Worm (Caenorhabditis elegans) whole organism, L4/young adult: ENCODE results near the gene Y69A2AR.1.

Experiments used
- W03F9.2 ChIP-seq: fragments of 150-350 bp; optimal IDR thresholded peaks from 2 replicates; lab custom pipeline; 2014; ENCODE audit warnings: missing biosample characterization, missing genetic modification characterization
- dao-5 ChIP-seq: sonication (generic microtip); optimal IDR thresholded peaks from 2 replicates; lab custom pipeline; 2016; ENCODE audit warnings: missing genotype, missing genetic modification characterization, moderate library complexity, missing compliant biosample characterization
- him-1 ChIP-seq: sonication (generic microtip); optimal IDR thresholded peaks from 2 replicates; lab custom pipeline; 2016; ENCODE audit warnings: missing genotype, missing genetic modification reagents, missing genetic modification characterization, missing compliant biosample characterization

Y69A2AR.1 gene

DNA sequence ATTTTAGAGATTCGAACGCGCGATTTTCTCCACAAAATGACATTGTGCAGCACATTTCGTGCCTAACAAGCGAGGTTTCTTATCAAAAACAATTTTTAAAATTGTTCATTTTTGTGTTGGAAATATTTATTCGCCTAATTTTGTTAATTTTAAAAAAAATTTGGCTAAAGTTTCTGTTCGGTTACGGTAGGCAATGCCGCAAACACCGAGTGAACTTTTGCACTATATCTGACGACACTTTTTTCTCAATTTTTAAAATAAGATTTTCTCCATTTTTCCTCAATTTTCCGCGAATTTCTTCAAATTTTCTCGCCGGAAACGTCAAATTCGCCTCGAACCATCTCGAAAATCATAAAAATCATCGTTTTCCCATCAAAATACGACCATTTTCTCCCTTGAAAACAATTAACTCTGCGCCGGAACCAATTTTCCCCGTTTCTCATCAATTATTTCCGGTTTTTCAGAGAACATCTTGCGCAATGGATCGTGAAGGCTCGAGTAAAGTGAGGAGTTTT lies at the start of gene Y69A2AR.1:
Gene Y69A2AR.1, plus strand, starts transcription at position 465 of the 515 bp plus-strand sequence.
- TF ChIP-seq him-1, result no peak
- no peak for TF ChIP-seq W03F9.2 (tag; lab: Kevin White, UChicago)
- no peak for TF ChIP-seq dao-5

DNA sequence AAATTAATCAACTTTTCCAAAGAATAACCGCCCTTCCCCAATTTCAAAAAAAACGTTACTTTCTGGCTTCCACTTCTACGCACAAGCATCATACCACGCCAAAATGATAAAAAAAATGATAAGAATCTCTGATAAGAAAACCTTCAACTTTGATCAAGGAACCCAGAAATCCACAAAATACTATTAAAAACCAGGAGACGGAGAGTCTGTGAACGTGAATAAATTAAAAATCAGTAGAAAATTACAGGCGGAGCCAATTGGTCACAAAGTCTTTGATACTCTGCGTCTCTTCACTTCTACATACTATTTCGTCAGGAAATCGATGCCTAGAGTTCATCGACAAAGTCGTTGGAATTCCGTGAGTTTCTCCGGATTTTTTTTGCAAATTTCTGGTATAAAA lies 48.2 kb upstream of the Y69A2AR.1 start, which contains the start of gene smf-3:
Gene smf-3, plus strand, starts transcription at position 259 of the 400 bp plus-strand sequence.
- TF ChIP-seq him-1 (no peak), W03F9.2 (tag; lab: Kevin White, UChicago) (no peak), dao-5 (no peak)

DNA sequence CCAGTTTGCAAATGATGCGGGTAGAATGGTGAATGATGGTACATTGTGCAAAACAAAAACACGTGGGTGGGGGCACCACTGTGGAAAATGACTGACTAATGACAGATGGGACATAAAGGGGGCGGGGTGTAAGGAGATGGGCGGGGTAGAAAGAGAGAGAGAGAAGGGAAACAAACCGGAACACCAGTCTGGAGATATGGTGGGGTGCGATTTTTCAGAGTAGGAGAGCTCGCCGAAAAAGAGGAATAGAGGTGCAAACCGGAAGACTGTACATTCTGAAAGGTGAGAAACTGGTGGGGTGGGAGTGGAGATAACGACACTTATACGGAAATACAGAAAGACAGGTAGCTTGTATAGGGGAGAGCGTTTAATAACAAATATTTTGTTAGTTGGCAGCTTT lies 38.7 kb upstream of the Y69A2AR.1 start, which contains the start of gene ngn-1:
Gene ngn-1, minus strand, starts transcription at position 101 of the 400 bp plus-strand sequence.
- TF ChIP-seq dao-5 (no peak), W03F9.2 (tag; lab: Kevin White, UChicago) (no peak), him-1 (no peak)

DNA sequence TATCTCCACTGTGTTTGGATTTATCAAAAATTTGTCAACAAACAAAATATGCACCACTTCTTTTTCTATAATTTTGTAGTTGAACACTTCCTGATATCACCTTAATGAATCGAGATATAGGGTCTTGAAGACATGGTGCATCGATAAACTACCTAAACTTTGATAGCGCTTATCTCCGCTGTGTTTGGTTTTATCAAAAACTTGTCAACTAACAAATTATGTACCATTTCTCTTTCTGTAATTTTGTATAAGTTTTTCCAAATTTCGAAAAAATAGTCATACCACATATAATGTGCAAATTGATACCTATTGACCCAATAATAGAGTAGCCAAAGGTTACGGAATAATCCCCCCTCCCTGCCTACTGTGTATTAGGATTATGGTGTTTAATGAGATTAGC lies 36.7 kb upstream of the Y69A2AR.1 start:
- TF ChIP-seq W03F9.2 (tag; lab: Kevin White, UChicago) (no peak), dao-5 (no peak), him-1 (no peak)

DNA sequence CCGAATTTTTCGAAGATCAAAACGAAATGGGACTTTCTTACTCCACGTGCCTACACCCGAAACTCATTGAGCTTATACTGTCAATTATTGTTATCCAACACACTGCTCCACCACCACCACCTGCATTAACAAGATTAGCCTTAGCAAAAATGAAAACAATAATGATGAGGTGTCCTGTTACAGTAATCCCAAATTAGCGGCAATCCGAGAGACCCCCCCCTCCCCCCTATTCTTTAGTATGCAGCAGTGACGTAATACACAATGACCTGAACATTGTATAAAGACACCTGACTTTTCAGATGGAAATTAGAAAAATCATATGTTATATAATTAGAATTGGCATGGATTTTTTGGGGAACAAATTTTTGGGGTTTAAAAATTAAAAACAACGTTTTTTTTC lies 31.9 kb upstream of the Y69A2AR.1 start:
- TF ChIP-seq W03F9.2 (tag; lab: Kevin White, UChicago) (no peak), dao-5 (no peak), him-1 (no peak)

DNA sequence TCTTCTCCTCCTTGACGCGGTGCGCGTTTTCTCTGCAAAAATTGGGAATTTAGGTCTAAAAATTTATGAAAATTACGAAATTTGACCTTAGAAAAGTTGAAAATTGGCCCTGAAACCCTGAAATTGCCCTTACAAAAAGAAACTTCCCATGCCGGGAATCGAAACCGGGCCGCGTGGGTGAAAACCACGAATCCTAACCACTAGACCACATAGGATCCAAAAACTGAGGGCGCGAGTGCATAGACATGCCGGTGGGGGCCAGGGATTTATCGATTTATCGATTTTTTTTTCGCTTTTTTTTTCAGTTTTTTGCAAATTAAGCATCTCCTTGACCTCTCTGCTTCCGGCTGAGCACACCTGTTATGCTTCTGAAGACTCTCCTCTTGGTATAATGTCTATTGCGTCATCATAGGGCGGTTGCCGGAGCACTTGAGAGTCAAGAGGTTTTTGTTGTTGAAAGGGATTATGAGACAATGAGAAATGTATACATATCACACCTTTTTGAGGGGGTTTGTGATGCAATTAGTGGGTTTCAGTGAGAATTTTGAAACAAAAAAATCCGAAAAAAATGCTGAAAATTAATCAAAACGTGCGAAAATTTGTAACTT lies 27.1 kb upstream of the Y69A2AR.1 start:
- TF ChIP-seq him-1, result no peak
- no peak for TF ChIP-seq dao-5
- TF ChIP-seq W03F9.2 (tag; lab: Kevin White, UChicago), result no peak

DNA sequence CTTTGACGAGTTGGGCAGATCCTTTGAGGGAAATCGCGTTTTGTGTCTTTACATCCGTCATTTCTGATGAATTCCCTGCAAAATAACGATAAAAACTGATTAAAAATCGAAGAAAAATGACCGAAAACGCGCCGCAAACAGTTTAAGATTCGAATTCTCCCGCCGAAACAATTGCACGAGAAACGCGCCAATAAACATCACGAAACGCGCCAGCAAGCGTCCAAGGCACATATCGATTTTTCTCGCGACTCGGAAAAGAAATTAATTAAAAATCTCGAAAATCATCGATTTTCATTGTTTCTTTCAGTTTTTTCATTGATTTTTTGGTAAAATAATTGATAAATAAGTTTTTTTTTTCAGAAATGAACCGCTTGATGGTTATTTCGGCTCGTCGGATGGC lies 25.9 kb upstream of the Y69A2AR.1 start, which contains the start of the genes mdf-2 and nduv-3:
Gene mdf-2, minus strand, starts transcription at position 176 of the 400 bp plus-strand sequence.
Gene nduv-3, plus strand, starts transcription at position 361 of the 400 bp plus-strand sequence.
- TF ChIP-seq him-1 (no peak), dao-5 (no peak), W03F9.2 (tag; lab: Kevin White, UChicago) (peak; percentile 72)

DNA sequence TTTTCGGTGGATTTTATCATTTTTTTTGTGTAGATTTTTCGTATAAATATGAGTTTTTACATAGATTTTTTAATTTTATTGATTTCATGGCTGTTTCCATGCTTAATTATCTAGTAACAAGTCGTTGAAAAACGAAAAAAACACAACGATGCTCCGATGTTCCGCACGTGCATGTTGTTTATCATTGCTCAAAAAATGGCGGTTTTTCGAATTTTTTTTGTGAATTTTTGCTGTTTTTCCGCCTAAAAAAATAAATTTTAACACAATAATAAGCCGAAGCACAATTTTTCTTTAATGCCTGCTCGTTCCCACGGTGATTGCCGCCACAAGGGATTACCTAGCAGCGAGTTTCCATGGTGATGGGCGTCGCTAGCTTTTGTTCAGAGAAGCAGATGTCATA lies 24.8 kb upstream of the Y69A2AR.1 start:
- no peak for TF ChIP-seq W03F9.2 (tag; lab: Kevin White, UChicago)
- no peak for TF ChIP-seq dao-5
- no peak for TF ChIP-seq him-1

DNA sequence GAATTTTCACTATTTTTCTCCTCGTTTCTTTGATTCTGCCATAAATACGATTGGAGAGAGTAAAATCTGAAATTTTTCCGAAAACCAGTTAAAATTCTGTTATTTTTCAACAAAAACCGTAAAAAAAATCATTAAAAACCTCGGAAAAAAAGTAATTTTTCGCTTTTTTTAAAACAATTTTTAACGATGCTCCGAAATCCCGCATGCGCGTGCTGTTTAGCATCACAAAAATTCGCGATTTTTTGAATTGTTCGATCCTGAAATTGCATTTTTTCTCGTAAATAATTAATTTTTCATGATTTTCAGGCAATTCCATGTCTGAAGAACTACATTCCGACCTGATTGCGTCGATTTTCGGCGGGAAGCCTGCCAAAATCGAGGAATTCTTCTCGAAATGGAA lies 24.2 kb upstream of the Y69A2AR.1 start, which contains the start of gene ric-8:
Gene ric-8, plus strand, starts transcription at position 301 of the 400 bp plus-strand sequence.
- TF ChIP-seq dao-5 (no peak), him-1 (no peak), W03F9.2 (tag; lab: Kevin White, UChicago) (no peak)

DNA sequence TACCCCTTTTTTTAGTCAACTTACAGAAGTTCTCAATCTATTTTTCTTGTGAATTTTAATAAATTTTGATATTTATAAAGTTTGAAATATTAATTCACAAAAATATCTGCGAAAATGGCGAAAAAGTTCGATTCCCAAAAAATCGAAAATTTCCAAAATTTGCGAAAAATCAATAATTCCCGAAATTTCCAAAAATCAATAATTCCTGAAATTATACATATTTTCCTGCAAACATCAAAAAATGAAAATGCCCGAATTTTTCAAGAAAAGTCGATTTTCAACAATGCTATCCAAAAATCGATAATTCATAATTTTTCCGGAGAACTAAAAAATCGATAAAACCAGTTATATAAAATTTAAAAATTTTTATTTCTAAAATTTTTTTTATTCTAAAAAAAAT lies 16.8 kb upstream of the Y69A2AR.1 start:
- TF ChIP-seq him-1, result no peak
- no peak for TF ChIP-seq W03F9.2 (tag; lab: Kevin White, UChicago)
- no peak for TF ChIP-seq dao-5

DNA sequence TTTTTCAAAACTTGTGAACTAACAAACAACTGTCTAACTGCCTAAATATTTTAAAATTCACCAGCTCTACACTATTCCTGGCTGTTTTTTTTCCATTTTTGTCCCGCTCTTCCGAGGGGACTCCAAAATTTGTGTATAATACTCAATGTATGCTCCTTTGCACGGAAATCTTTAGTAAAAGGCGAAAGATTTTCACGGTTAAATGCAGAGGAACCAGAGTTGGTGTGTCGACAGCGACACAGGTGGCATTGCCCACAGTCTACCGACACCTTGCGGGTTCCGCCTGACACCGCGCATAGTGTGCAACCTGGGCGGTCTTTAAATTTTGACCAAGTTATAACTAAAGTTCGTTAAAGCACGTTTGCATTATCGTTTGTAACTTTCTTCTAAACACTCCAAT lies 11.9 kb upstream of the Y69A2AR.1 start:
- TF ChIP-seq him-1, result no peak
- TF ChIP-seq dao-5, result no peak
- TF ChIP-seq W03F9.2 (tag; lab: Kevin White, UChicago), result no peak

DNA sequence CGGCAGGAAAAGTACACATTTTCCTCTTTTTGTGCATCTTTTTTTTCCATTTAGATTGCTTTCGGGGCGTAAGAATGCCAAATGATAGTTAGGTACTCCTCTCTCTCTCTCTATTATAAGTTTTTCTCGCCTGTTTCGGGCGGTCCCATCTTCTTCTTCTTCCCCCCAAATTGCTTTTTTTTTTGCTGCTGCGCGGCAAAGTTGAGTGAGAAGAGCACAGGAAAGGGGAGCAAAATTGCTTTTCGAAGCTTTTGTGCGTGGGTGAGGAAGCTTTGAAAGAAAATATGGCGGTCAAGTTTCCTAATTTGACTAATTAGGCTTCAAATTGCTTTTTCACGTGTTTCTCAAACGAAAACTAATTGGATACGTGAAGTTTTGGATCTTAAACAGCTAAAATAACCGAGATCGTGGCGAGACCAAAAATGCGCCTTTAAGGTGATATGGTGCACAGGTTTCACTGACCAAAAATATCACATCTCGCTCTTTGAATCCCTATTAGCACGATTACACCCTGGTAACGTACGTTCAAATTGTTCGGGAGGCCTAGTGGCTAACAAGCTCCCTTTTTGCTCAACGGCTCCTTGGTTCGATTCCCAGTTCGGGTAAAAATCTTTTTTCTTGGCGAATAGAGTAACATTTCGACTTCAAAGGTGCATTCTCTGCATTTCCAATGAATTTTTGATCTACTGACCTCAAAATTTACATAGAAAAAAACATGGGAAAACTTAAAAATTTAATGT lies 10.3 kb upstream of the Y69A2AR.1 start:
- no peak for TF ChIP-seq dao-5
- TF ChIP-seq W03F9.2 (tag; lab: Kevin White, UChicago), result no peak
- no peak for TF ChIP-seq him-1

DNA sequence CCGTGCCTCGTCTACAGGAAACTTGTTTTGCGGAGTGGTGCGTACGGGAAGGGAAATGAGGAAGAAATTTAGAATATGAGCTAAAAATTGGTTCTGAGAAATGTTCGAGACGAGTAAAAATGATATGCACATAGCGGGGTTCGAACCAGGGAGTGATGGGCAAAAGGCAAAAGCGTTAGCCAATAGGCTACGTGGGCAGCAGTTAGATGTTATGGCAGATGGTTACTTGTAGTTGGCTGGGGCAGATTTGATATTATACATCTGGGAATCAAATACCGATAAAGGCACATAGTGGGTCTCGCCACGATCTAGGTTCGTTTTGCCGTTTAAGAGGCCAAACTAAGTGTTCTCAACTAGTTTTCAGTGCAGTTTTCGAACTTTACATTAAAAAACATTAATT lies 9.5 kb upstream of the Y69A2AR.1 start:
- TF ChIP-seq him-1, result no peak
- no peak for TF ChIP-seq W03F9.2 (tag; lab: Kevin White, UChicago)
- no peak for TF ChIP-seq dao-5

DNA sequence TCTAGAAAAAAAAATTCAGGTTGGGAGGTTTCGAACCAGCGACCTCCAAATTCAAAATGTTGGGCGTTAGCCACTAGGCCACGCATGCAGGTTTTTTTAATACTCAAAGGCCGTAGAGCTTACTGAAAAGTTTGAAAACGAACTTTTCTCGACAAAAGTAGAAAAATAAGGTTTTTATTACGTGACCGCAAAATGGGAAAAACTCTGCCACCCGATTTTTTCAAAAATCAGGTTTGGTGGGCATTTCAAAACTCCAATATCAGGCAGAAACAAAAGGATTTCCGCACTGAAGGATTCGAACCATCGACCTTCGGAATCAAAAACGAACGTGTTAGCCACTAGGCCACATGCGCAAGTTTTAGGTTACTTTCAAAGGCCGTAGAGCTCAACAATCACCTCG lies 8.1 kb upstream of the Y69A2AR.1 start:
- no peak for TF ChIP-seq him-1
- no peak for TF ChIP-seq W03F9.2 (tag; lab: Kevin White, UChicago)
- no peak for TF ChIP-seq dao-5
